Worm (Caenorhabditis elegans) whole organism, L3 larva: ENCODE data around the gene moa-2.

Experiments
- R02D3.7 ChIP-seq: fragments of 150-350 bp; optimal IDR thresholded peaks from 2 replicates; lab custom pipeline; 2014; ENCODE audit warnings: missing biosample characterization, missing genetic modification characterization
- ZK546.5 ChIP-seq: sonication (generic microtip); optimal IDR thresholded peaks from 2 replicates; lab custom pipeline; 2017; ENCODE audit warnings: missing biosample characterization, missing genetic modification characterization
- aly-2 ChIP-seq: fragments of 150-350 bp; optimal IDR thresholded peaks from 2 replicates; lab custom pipeline; 2014; ENCODE audit warnings: missing biosample characterization, missing genetic modification characterization
- ceh-16 ChIP-seq: sonication (generic microtip); optimal IDR thresholded peaks from 2 replicates; lab custom pipeline; 2017; ENCODE audit warnings: missing biosample characterization, missing genetic modification characterization
- ceh-28 ChIP-seq: fragments of 150-350 bp; optimal IDR thresholded peaks from 2 replicates; lab custom pipeline; 2014; ENCODE audit warnings: missing biosample characterization, missing genetic modification reagents, missing genetic modification characterization
- ceh-82 ChIP-seq: fragments of 150-350 bp; optimal IDR thresholded peaks from 2 replicates; lab custom pipeline; 2014; ENCODE audit warnings: missing biosample characterization, missing genetic modification characterization
- daf-12 ChIP-seq: fragments of 150-350 bp; optimal IDR thresholded peaks from 2 replicates; lab custom pipeline; 2014; ENCODE audit warnings: missing biosample characterization, missing genetic modification reagents, missing genetic modification characterization
- egl-5 ChIP-seq: fragments of 150-350 bp; optimal IDR thresholded peaks from 2 replicates; lab custom pipeline; 2017; ENCODE audit warnings: missing biosample characterization, missing genetic modification reagents, missing genetic modification characterization, inconsistent platforms
- elt-2 ChIP-seq: sonication (generic microtip); optimal IDR thresholded peaks from 2 replicates; lab custom pipeline; 2016; ENCODE audit warnings: missing genetic modification reagents, mild to moderate bottlenecking, missing genetic modification characterization, missing compliant biosample characterization
- elt-3 ChIP-seq, 3 experiments: fragments of 150-350 bp in 1 of 3; sonication (generic microtip) in 2 of 3; optimal IDR thresholded peaks; 2 replicates in 2 of 3; 4 replicates in 1 of 3; lab custom pipeline; 2014 to 2017; ENCODE audit warnings: missing biosample characterization in 3 of 3, missing genetic modification characterization in 3 of 3
- fkh-10 ChIP-seq: sonication (generic microtip); optimal IDR thresholded peaks from 2 replicates; lab custom pipeline; 2017; ENCODE audit warnings: missing biosample characterization, missing genetic modification reagents, missing genetic modification characterization
- fos-1 ChIP-seq: fragments of 150-350 bp; optimal IDR thresholded peaks from 2 replicates; lab custom pipeline; 2014; ENCODE audit warnings: missing biosample characterization, missing genetic modification characterization
- hmg-11 ChIP-seq: sonication (generic microtip); optimal IDR thresholded peaks from 2 replicates; lab custom pipeline; 2016; ENCODE audit warnings: missing genetic modification characterization, missing compliant biosample characterization
- jun-1 ChIP-seq: fragments of 150-350 bp; optimal IDR thresholded peaks from 2 replicates; lab custom pipeline; 2014; ENCODE audit warnings: missing biosample characterization, missing genetic modification reagents, missing genetic modification characterization
- lin-15B ChIP-seq: fragments of 150-350 bp; optimal IDR thresholded peaks from 2 replicates; lab custom pipeline; 2014; ENCODE audit warnings: missing biosample characterization, missing genetic modification characterization
- nfya-1 ChIP-seq: sonication (generic microtip); optimal IDR thresholded peaks from 2 replicates; lab custom pipeline; 2017; ENCODE audit warnings: missing genetic modification characterization, mild to moderate bottlenecking, missing compliant biosample characterization, antibody characterized with exemption, moderate library complexity; ENCODE audit not compliant: insufficient read depth
- nhr-11 ChIP-seq: fragments of 150-350 bp; optimal IDR thresholded peaks from 2 replicates; lab custom pipeline; 2014; ENCODE audit warnings: missing biosample characterization, missing genetic modification characterization
- nhr-23 ChIP-seq: fragments of 150-350 bp; optimal IDR thresholded peaks from 2 replicates; lab custom pipeline; 2014; ENCODE audit warnings: missing biosample characterization, missing genetic modification reagents, missing genetic modification characterization
- nhr-237 ChIP-seq: fragments of 150-350 bp; optimal IDR thresholded peaks from 2 replicates; lab custom pipeline; 2014; ENCODE audit warnings: missing biosample characterization, missing genetic modification characterization
- nhr-28 ChIP-seq: fragments of 150-350 bp; optimal IDR thresholded peaks from 2 replicates; lab custom pipeline; 2014; ENCODE audit warnings: missing biosample characterization, missing genetic modification characterization
- nhr-43 ChIP-seq: sonication (generic microtip); optimal IDR thresholded peaks from 2 replicates; lab custom pipeline; 2016; ENCODE audit warnings: mild to moderate bottlenecking, missing genetic modification characterization, missing compliant biosample characterization; ENCODE audit not compliant: poor library complexity, severe bottlenecking
- nhr-76 ChIP-seq: fragments of 150-350 bp; sonication (generic microtip); optimal IDR thresholded peaks from 5 replicates; lab custom pipeline; 2014; ENCODE audit warnings: missing biosample characterization, missing genetic modification characterization
- pha-4 ChIP-seq: fragments of 150-350 bp; optimal IDR thresholded peaks from 2 replicates; lab custom pipeline; 2014; ENCODE audit warnings: missing biosample characterization, missing genetic modification reagents, missing genetic modification characterization
- pqm-1 ChIP-seq: fragments of 150-350 bp; optimal IDR thresholded peaks from 2 replicates; lab custom pipeline; 2017; ENCODE audit warnings: missing biosample characterization, missing genetic modification characterization, inconsistent platforms
- sea-2 ChIP-seq: fragments of 150-350 bp; sonication (generic microtip); optimal IDR thresholded peaks from 4 replicates; lab custom pipeline; 2014; ENCODE audit warnings: missing biosample characterization, missing genetic modification reagents, missing genetic modification characterization
- skn-1 ChIP-seq: fragments of 150-350 bp; optimal IDR thresholded peaks from 2 replicates; lab custom pipeline; 2014; ENCODE audit warnings: missing biosample characterization, missing genetic modification characterization
- snpc-4 ChIP-seq: fragments of 150-350 bp; optimal IDR thresholded peaks from 2 replicates; lab custom pipeline; 2014; ENCODE audit warnings: missing biosample characterization, missing genetic modification characterization
- unc-39 ChIP-seq: sonication (generic microtip); optimal IDR thresholded peaks from 4 replicates; lab custom pipeline; 2017; ENCODE audit warnings: missing biosample characterization, missing genetic modification characterization
- unc-62 ChIP-seq: fragments of 150-350 bp; sonication (generic microtip); optimal IDR thresholded peaks from 4 replicates; lab custom pipeline; 2014; ENCODE audit warnings: missing biosample characterization, missing genetic modification reagents, missing genetic modification characterization
- zag-1 ChIP-seq: fragments of 150-350 bp; optimal IDR thresholded peaks from 2 replicates; lab custom pipeline; 2014; ENCODE audit warnings: missing biosample characterization, missing genetic modification characterization
- ztf-11 ChIP-seq: fragments of 150-350 bp; optimal IDR thresholded peaks from 2 replicates; lab custom pipeline; 2014; ENCODE audit warnings: missing biosample characterization, missing genetic modification characterization
- ztf-4 ChIP-seq: fragments of 150-350 bp; optimal IDR thresholded peaks from 2 replicates; lab custom pipeline; 2014; ENCODE audit warnings: missing biosample characterization, missing genetic modification characterization

Gene moa-2

ce11 chrII:7697156-7697555, 1.7 kb downstream of the moa-2 start:
- TF ChIP-seq hmg-11 (tag; lab: Kevin White, UChicago) (no peak), R02D3.7 (tag; lab: Kevin White, UChicago) (no peak), ztf-4 (no peak), sea-2 (GFP tag; lab: Kevin White, UChicago) (no peak), nhr-11 (tag; lab: Kevin White, UChicago) (no peak), fkh-10 (GFP tag; lab: Kevin White, UChicago) (no peak), daf-12 (tag; lab: Kevin White, UChicago) (no peak), unc-62 (GFP tag; lab: Kevin White, UChicago) (no peak), ceh-16 (tag; lab: Kevin White, UChicago) (no peak), unc-39 (no peak), egl-5 (tag; lab: Kevin White, UChicago) (no peak), skn-1 (tag; lab: Kevin White, UChicago) (no peak), elt-2 (tag; lab: Kevin White, UChicago) (no peak), pqm-1 (no peak), elt-3 (tag; optimal IDR thresholded peaks at IDR 0.05; lab: Kevin White, UChicago) (no peak), nhr-23 (no peak), zag-1 (no peak), ztf-11 (tag; lab: Kevin White, UChicago) (no peak), nhr-76 (no peak), lin-15B (tag; lab: Kevin White, UChicago) (no peak)
- TF ChIP-seq, all 47 proteins: peak for 0

- TF ChIP-seq ceh-82 (tag; lab: Kevin White, UChicago), result no peak
- TF ChIP-seq lin-15B (tag; lab: Kevin White, UChicago), result no peak
- TF ChIP-seq ztf-4, result no peak
- TF ChIP-seq pha-4 (tag; lab: Kevin White, UChicago), result peak; percentile 3
- TF ChIP-seq sea-2 (GFP tag; lab: Kevin White, UChicago), result no peak
- TF ChIP-seq jun-1 (tag; lab: Kevin White, UChicago), result peak; percentile 55
- TF ChIP-seq zag-1, result no peak
- peak; percentile 98 for TF ChIP-seq elt-2 (tag; lab: Kevin White, UChicago)
- TF ChIP-seq pqm-1, result peak; percentile 88
Observed at ce11 chrII:7695636-7696035, 3.2 kb downstream of the moa-2 start.

ce11 chrII:7694745-7695144, 4.1 kb downstream of the moa-2 start:
- no peak for TF ChIP-seq ZK546.5 (tag; lab: Kevin White, UChicago)
- TF ChIP-seq nhr-28 (tag; lab: Kevin White, UChicago), result no peak
- TF ChIP-seq elt-2 (tag; lab: Kevin White, UChicago), result peak; percentile 85
- peak; percentile 66 for TF ChIP-seq pqm-1
- TF ChIP-seq egl-5 (tag; lab: Kevin White, UChicago), result no peak
- TF ChIP-seq jun-1 (tag; lab: Kevin White, UChicago), result peak; percentile 31

- TF ChIP-seq aly-2 (tag; lab: Kevin White, UChicago), result no peak
- TF ChIP-seq nhr-11 (tag; lab: Kevin White, UChicago), result no peak
- no peak for TF ChIP-seq nhr-23
- peak; percentile 78 for TF ChIP-seq pqm-1
- TF ChIP-seq elt-2 (tag; lab: Kevin White, UChicago), result peak; percentile 87
- no peak for TF ChIP-seq ceh-82 (tag; lab: Kevin White, UChicago)
- TF ChIP-seq snpc-4, result no peak
- TF ChIP-seq ceh-28 (tag; lab: Kevin White, UChicago), result no peak
- TF ChIP-seq sea-2 (GFP tag; lab: Kevin White, UChicago), result no peak
Observed at ce11 chrII:7693929-7694328, 4.9 kb downstream of the moa-2 start, which contains the start of gene nhx-2. Gene nhx-2, minus strand, starts transcription at chrII:7693957.

- TF ChIP-seq fos-1 (tag; lab: Kevin White, UChicago), result no peak
- no peak for TF ChIP-seq nhr-11 (tag; lab: Kevin White, UChicago)
- TF ChIP-seq, all 47 proteins: peak for 0
Observed at ce11 chrII:7690384-7690783, 8.4 kb downstream of the moa-2 start, which contains the start of gene pid-1. Gene pid-1, minus strand, starts transcription at chrII:7690556.

ce11 chrII:7684589-7684988, 14.2 kb downstream of the moa-2 start, which contains the start of gene F18A1.1:
Gene F18A1.1, plus strand, starts transcription at chrII:7684889.
- TF ChIP-seq lin-15B (tag; lab: Kevin White, UChicago), result no peak
- no peak for TF ChIP-seq nfya-1 (tag; lab: Kevin White, UChicago)
- no peak for TF ChIP-seq nhr-237
- peak; percentile 29 for TF ChIP-seq ceh-28 (tag; lab: Kevin White, UChicago)
- peak; percentile 18 for TF ChIP-seq nhr-43
- TF ChIP-seq, all 47 proteins: peak for 2
